Worm (Caenorhabditis elegans): Measurements from ENCODE around the gene gur-4.
A peak's percentile ranks its signal among the peaks of the same experiment; 100 is the strongest.

gur-4 gene

ce11 chrII:14065486-14065885 is 39.1 kb upstream of the gur-4 start:
- TF ChIP-seq mes-4 (tag; optimal IDR thresholded peaks at IDR 0.05) (no peak), zfh-2 (GFP tag; conservative IDR thresholded peaks at IDR 0.05) (peak; percentile 88), lin-26 (GFP tag; IDR thresholded peaks at IDR 0.05) (0 out of 2 replicates have a peak, but pooled peaks have one; percentile 39), tlf-1 (GFP tag; optimal IDR thresholded peaks at IDR 0.05) (no peak), F22D6.2 (tag; optimal IDR thresholded peaks at IDR 0.05) (no peak), dpl-1 (GFP tag; optimal IDR thresholded peaks at IDR 0.05) (no peak), B0019.2 (GFP tag; conservative IDR thresholded peaks at IDR 0.05) (no peak), egrh-3 (GFP tag; IDR thresholded peaks at IDR 0.05) (peak; percentile 69; the same call in 1 of the 2 replicates), madf-10 (tag; optimal IDR thresholded peaks at IDR 0.05) (no peak), mcd-1 (GFP tag; IDR thresholded peaks at IDR 0.05) (0 out of 2 replicates have a peak, but pooled peaks have one; percentile 15), madf-6 (GFP tag; IDR thresholded peaks at IDR 0.05) (peak; percentile 31; the same call in 1 of the 2 replicates), ceh-58 (GFP tag; IDR thresholded peaks at IDR 0.05) (no peak), T07F8.4 (tag; optimal IDR thresholded peaks at IDR 0.05) (no peak), F52B5.7 (tag; optimal IDR thresholded peaks at IDR 0.05) (no peak), Y56A3A.18 (GFP tag; IDR thresholded peaks at IDR 0.05) (no peak), lag-1 (GFP tag; IDR thresholded peaks at IDR 0.05) (no peak), rpc-1 (optimal IDR thresholded peaks at IDR 0.05) (no peak), rpc-1 (tag; optimal IDR thresholded peaks at IDR 0.05) (no peak), unc-62 (GFP tag; optimal IDR thresholded peaks at IDR 0.05) (no peak), dox-1 (GFP tag; IDR thresholded peaks at IDR 0.05) (no peak), lin-54 (GFP tag; optimal IDR thresholded peaks at IDR 0.05) (no peak), rcor-1 (GFP tag; IDR thresholded peaks at IDR 0.05) (no peak), akir-1 (GFP tag; optimal IDR thresholded peaks at IDR 0.05) (no peak), F39B2.1 (GFP tag; IDR thresholded peaks at IDR 0.05) (no peak), ceh-27 (GFP tag; optimal IDR thresholded peaks at IDR 0.05) (no peak)

ce11 chrII:14068607-14069006 is 36.0 kb upstream of the gur-4 start, which contains the start of gene xrn-1:
xrn-1 (plus strand) TSS chrII:14068907.
- TF ChIP-seq Y53G8AR.9 (GFP tag; conservative IDR thresholded peaks at IDR 0.05): no peak
- no peak for TF ChIP-seq let-607 (tag; optimal IDR thresholded peaks at IDR 0.05)
- TF ChIP-seq athp-1 (tag; optimal IDR thresholded peaks at IDR 0.05): no peak
- no peak for TF ChIP-seq ztf-18 (tag; optimal IDR thresholded peaks at IDR 0.05)
- no peak for TF ChIP-seq Y53F4B.3 (GFP tag; IDR thresholded peaks at IDR 0.05)
- no peak for TF ChIP-seq tbx-9 (tag; optimal IDR thresholded peaks at IDR 0.05; ENCODE audit: borderline replicate concordance)
- TF ChIP-seq ets-4 (GFP tag; optimal IDR thresholded peaks at IDR 0.05): no peak

ce11 chrII:14074825-14075224 is 29.7 kb upstream of the gur-4 start:
- TF ChIP-seq egrh-3 (GFP tag; IDR thresholded peaks at IDR 0.05) (peak; percentile 56), rpc-1 (optimal IDR thresholded peaks at IDR 0.05) (no peak), rpc-1 (tag; optimal IDR thresholded peaks at IDR 0.05) (no peak), zfh-2 (GFP tag; conservative IDR thresholded peaks at IDR 0.05) (peak; percentile 82)

ce11 chrII:14077823-14078222 is 26.7 kb upstream of the gur-4 start:
- TF ChIP-seq cebp-2 (GFP tag; IDR thresholded peaks at IDR 0.05) (no peak), egrh-3 (GFP tag; IDR thresholded peaks at IDR 0.05) (peak; percentile 61; the same call in 1 of the 2 replicates), attf-5 (GFP tag; optimal IDR thresholded peaks at IDR 0.05) (no peak), gei-17 (GFP tag; optimal IDR thresholded peaks at IDR 0.05) (no peak), zfh-2 (GFP tag; conservative IDR thresholded peaks at IDR 0.05) (peak; percentile 83)

Data from whole organism, young adult.